Fruit fly (Drosophila melanogaster) whole organism, prepupa: ENCODE data around the gene ATPsynbetaL.

Experiments used
- CG31627 ChIP-seq: fragments of 200-800 bp; sonication (Bioruptor generic); optimal IDR thresholded peaks from 3 replicates; lab custom pipeline; 2016; ENCODE audit warnings: missing biosample characterization, missing genetic modification characterization
- CG4318 ChIP-seq: fragments of 200-800 bp; sonication (Bioruptor generic); optimal IDR thresholded peaks from 3 replicates; lab custom pipeline; 2017; ENCODE audit warnings: missing biosample characterization, mild to moderate bottlenecking, missing genetic modification characterization
- Sox102F ChIP-seq: fragments of 200-800 bp; sonication (Bioruptor generic); optimal IDR thresholded peaks from 2 replicates; lab custom pipeline; 2016; ENCODE audit warnings: missing biosample characterization, mild to moderate bottlenecking, missing genetic modification characterization

DNA sequence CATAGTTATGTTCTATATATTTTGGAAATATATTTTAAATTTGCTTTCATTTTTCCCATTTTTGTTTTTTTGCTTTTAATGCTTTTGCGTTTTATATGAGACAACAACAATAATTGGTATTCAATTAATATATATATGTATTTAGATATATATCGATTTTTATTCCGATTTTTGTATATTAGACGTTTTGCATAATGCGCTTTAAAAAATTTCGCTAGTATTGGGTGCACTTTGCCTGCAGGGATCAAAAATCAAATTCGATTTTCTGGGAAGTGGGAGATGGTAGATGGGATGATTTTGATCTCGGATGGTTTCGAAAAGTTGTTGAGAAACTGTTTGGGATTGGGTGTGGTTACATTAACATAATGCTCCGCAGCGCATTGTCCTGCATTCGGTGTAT, 40.1 kb downstream of the ATPsynbetaL start, which contains the start of gene CG5157:
- no peak for TF ChIP-seq Sox102F
- no peak for TF ChIP-seq CG4318 (GFP tag; lab: Kevin White, UChicago)
- TF ChIP-seq CG31627 (GFP tag; lab: Kevin White, UChicago), result no peak
